Worm (Caenorhabditis elegans): ENCODE measurements around the gene R04E5.8.

Gene R04E5.8

ce11 chrX:8810908-8811307, 5.0 kb upstream of the R04E5.8 start, which contains the start of gene R04E5.9 (continued):
- TF ChIP-seq unc-130 (tag; optimal IDR thresholded peaks at IDR 0.05) (no peak), C16A3.4 (tag; optimal IDR thresholded peaks at IDR 0.05) (peak; percentile 75), nhr-12 (tag; optimal IDR thresholded peaks at IDR 0.05) (no peak), rnt-1 (tag; optimal IDR thresholded peaks at IDR 0.05) (peak; percentile 71), aly-2 (tag; optimal IDR thresholded peaks at IDR 0.05) (no peak), nhr-20 (tag; optimal IDR thresholded peaks at IDR 0.05) (peak; percentile 86), ceh-63 (GFP tag; optimal IDR thresholded peaks at IDR 0.05) (no peak), irx-1 (tag; optimal IDR thresholded peaks at IDR 0.05) (peak; percentile 62), fos-1 (tag; optimal IDR thresholded peaks at IDR 0.05) (peak; percentile 79), lin-14 (GFP tag; optimal IDR thresholded peaks at IDR 0.05) (peak; percentile 99), lin-39 (tag; optimal IDR thresholded peaks at IDR 0.05) (no peak), hlh-17 (GFP tag; optimal IDR thresholded peaks at IDR 0.05; ENCODE audit: borderline replicate concordance) (no peak), ceh-8 (GFP tag; optimal IDR thresholded peaks at IDR 0.05) (peak; percentile 13), elt-3 (tag; optimal IDR thresholded peaks at IDR 0.05) (peak in 2 of 6 experiments; percentile 19 to 20), C04F5.9 (tag; optimal IDR thresholded peaks at IDR 0.05) (no peak), egl-13 (tag; optimal IDR thresholded peaks at IDR 0.05) (peak; percentile 89), jun-1 (tag; optimal IDR thresholded peaks at IDR 0.05) (peak; percentile 88), mep-1 (tag; optimal IDR thresholded peaks at IDR 0.05) (peak; percentile 94), xbp-1 (tag; optimal IDR thresholded peaks at IDR 0.05) (peak; percentile 78), lin-15B (tag; optimal IDR thresholded peaks at IDR 0.05) (no peak), elt-2 (tag; optimal IDR thresholded peaks at IDR 0.05) (peak; percentile 80), hlh-4 (tag; optimal IDR thresholded peaks at IDR 0.05) (no peak), pqm-1 (tag; optimal IDR thresholded peaks at IDR 0.05) (no peak), unc-62 (GFP tag; optimal IDR thresholded peaks at IDR 0.05) (no peak), ztf-11 (tag; optimal IDR thresholded peaks at IDR 0.05) (peak in 1 of 2 experiments; percentile 56), grh-1 (GFP tag; IDR thresholded peaks at IDR 0.05) (0 out of 2 replicates have a peak, but pooled peaks have one; percentile 34), nhr-47 (tag; optimal IDR thresholded peaks at IDR 0.05) (peak; percentile 91), snu-23 (GFP tag; optimal IDR thresholded peaks at IDR 0.05) (peak; percentile 89), mef-2 (tag; optimal IDR thresholded peaks at IDR 0.05) (peak; percentile 57), efl-3 (GFP tag; optimal IDR thresholded peaks at IDR 0.05) (no peak), ztf-4 (tag; optimal IDR thresholded peaks at IDR 0.05) (peak; percentile 59), lin-35 (GFP tag; optimal IDR thresholded peaks at IDR 0.05) (peak; percentile 63 to 81), fkh-8 (tag; optimal IDR thresholded peaks at IDR 0.05) (peak; percentile 96), zag-1 (tag; optimal IDR thresholded peaks at IDR 0.05) (no peak), nhr-237 (tag; optimal IDR thresholded peaks at IDR 0.05) (peak; percentile 66), ceh-90 (tag; optimal IDR thresholded peaks at IDR 0.05) (no peak), egl-27 (tag; optimal IDR thresholded peaks at IDR 0.05) (peak in 1 of 2 experiments; percentile 57), fkh-10 (GFP tag; optimal IDR thresholded peaks at IDR 0.05) (peak; percentile 81), pax-3 (tag; optimal IDR thresholded peaks at IDR 0.05) (peak; percentile 68), isw-1 (GFP tag; IDR thresholded peaks at IDR 0.05) (peak; percentile 71), efl-1 (optimal IDR thresholded peaks at IDR 0.05) (peak; percentile 62 to 80), efl-1 (GFP tag; optimal IDR thresholded peaks at IDR 0.05 in 1 of 2) (peak; percentile 47 to 94), vab-15 (tag; optimal IDR thresholded peaks at IDR 0.05) (no peak), swsn-7 (tag; optimal IDR thresholded peaks at IDR 0.05) (peak; percentile 87), ets-5 (GFP tag; IDR thresholded peaks at IDR 0.05) (no peak), ceh-82 (tag; optimal IDR thresholded peaks at IDR 0.05) (peak; percentile 74 to 91 (median 87)), unc-30 (tag; optimal IDR thresholded peaks at IDR 0.05) (no peak), nhr-28 (tag; optimal IDR thresholded peaks at IDR 0.05) (no peak), snpc-4 (tag; optimal IDR thresholded peaks at IDR 0.05) (peak; percentile 62), blmp-1 (tag; optimal IDR thresholded peaks at IDR 0.05) (peak; percentile 88), nhr-77 (tag; optimal IDR thresholded peaks at IDR 0.05) (peak; percentile 72), sox-4 (tag; optimal IDR thresholded peaks at IDR 0.05) (peak; percentile 69), nhr-71 (tag; optimal IDR thresholded peaks at IDR 0.05) (peak; percentile 92), skn-1 (tag; optimal IDR thresholded peaks at IDR 0.05) (peak; percentile 76)
